4 fruit fly cellular contexts compared by ENCODE assay signal in the genomic region with DNA sequence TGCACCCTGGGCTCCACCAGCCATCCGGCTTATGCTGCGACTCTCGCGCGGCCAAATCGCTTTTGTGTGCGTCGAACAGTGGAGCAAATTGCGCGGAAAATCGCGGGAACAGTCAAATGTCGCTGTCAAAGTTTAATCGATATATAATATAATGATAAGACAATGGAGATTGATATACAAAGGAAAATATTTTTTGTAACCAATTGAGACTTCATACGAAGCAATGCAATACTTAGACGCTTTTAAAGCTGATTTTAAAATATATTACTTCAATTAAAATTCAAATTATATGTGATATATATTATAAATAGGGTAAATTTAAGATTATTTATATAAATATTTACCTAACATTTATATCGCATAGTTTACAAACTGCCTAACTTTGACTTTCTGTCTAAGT.
TF ChIP-seq lines count a peak whose summit lies in the region.

No protein-coding gene starts in this region.

- no peak for TF ChIP-seq CTCF in whole organism, embryonic (GFP tag; optimal IDR thresholded peaks at IDR 0.05; lab: Kevin White, UChicago)

TF ChIP-seq in whole organism, embryonic, 481 proteins besides CTCF, POLR2A, EP300 and RAD21:
- TF ChIP-seq twi (tag; optimal IDR thresholded peaks at IDR 0.05; lab: Kevin White, UChicago), result no peak
- TF ChIP-seq pzg (GFP tag; optimal IDR thresholded peaks at IDR 0.05; lab: Kevin White, UChicago), result no peak
- TF ChIP-seq Meics (GFP tag; optimal IDR thresholded peaks at IDR 0.05; lab: Kevin White, UChicago), result peak; percentile 7
- no peak for TF ChIP-seq CG3995 (GFP tag; optimal IDR thresholded peaks at IDR 0.05; lab: Kevin White, UChicago)
- peak; percentile 34 for TF ChIP-seq CG2678 (tag; optimal IDR thresholded peaks at IDR 0.05; lab: Kevin White, UChicago)
- TF ChIP-seq CG4424 (GFP tag; optimal IDR thresholded peaks at IDR 0.05; lab: Kevin White, UChicago), result no peak
- no peak for TF ChIP-seq CG13775 (GFP tag; optimal IDR thresholded peaks at IDR 0.05; lab: Kevin White, UChicago)
- peak; percentile 18 for TF ChIP-seq CG18599 (GFP tag; optimal IDR thresholded peaks at IDR 0.05; lab: Kevin White, UChicago)
- TF ChIP-seq CG32532 (GFP tag; IDR thresholded peaks at IDR 0.05; lab: Robert Waterston, UW), result 0 out of 2 replicates have a peak, but pooled peaks have one; percentile 1
- no peak for TF ChIP-seq Hr51 (GFP tag; optimal IDR thresholded peaks at IDR 0.05; lab: Kevin White, UChicago)
- peak; percentile 29 for TF ChIP-seq CG11504 (tag; optimal IDR thresholded peaks at IDR 0.05; lab: Kevin White, UChicago)
- peak; percentile 9 for TF ChIP-seq dmrt99B (tag; optimal IDR thresholded peaks at IDR 0.05; lab: Kevin White, UChicago)
- TF ChIP-seq CG7556 (GFP tag; optimal IDR thresholded peaks at IDR 0.05; lab: Kevin White, UChicago), result peak; percentile 52
- TF ChIP-seq ab (GFP tag; optimal IDR thresholded peaks at IDR 0.05; lab: Kevin White, UChicago), result no peak
- no peak for TF ChIP-seq gcm (GFP tag; optimal IDR thresholded peaks at IDR 0.05; lab: Kevin White, UChicago)

TF ChIP-seq in whole organism, prepupa, 60 proteins besides CTCF, POLR2A, EP300 and RAD21 (continues in another document):
- TF ChIP-seq fd59A (GFP tag; optimal IDR thresholded peaks at IDR 0.05; lab: Kevin White, UChicago) (no peak), Ets96B (tag; optimal IDR thresholded peaks at IDR 0.05; lab: Kevin White, UChicago) (peak; percentile 10), CG6808 (GFP tag; optimal IDR thresholded peaks at IDR 0.05; lab: Kevin White, UChicago) (peak; percentile 35), Sox102F (GFP tag; optimal IDR thresholded peaks at IDR 0.05; lab: Kevin White, UChicago) (no peak), CG31627 (GFP tag; optimal IDR thresholded peaks at IDR 0.05; lab: Kevin White, UChicago) (no peak), spab (GFP tag; optimal IDR thresholded peaks at IDR 0.05; lab: Kevin White, UChicago) (peak; percentile 1), esn (GFP tag; optimal IDR thresholded peaks at IDR 0.05; lab: Kevin White, UChicago) (no peak), CG11294 (GFP tag; IDR thresholded peaks at IDR 0.05; lab: Robert Waterston, UW) (no peak), CG34406 (GFP tag; optimal IDR thresholded peaks at IDR 0.05; lab: Kevin White, UChicago) (peak; percentile 15), CG8119 (GFP tag; IDR thresholded peaks at IDR 0.05; lab: Robert Waterston, UW) (no peak), Ets21C (GFP tag; optimal IDR thresholded peaks at IDR 0.05; lab: Kevin White, UChicago) (no peak), achi (GFP tag; optimal IDR thresholded peaks at IDR 0.05; lab: Kevin White, UChicago) (peak; percentile 11), salr (GFP tag; optimal IDR thresholded peaks at IDR 0.05; lab: Kevin White, UChicago) (no peak), acj6 (GFP tag; optimal IDR thresholded peaks at IDR 0.05; lab: Kevin White, UChicago) (peak; percentile 1), CG15336 (GFP tag; IDR thresholded peaks at IDR 0.05; lab: Robert Waterston, UW) (no peak), CG8319 (GFP tag; optimal IDR thresholded peaks at IDR 0.05; lab: Kevin White, UChicago) (no peak), dsx (GFP tag; optimal IDR thresholded peaks at IDR 0.05; lab: Kevin White, UChicago; ENCODE audit: poor library complexity, severe bottlenecking) (no peak), ss (GFP tag; optimal IDR thresholded peaks at IDR 0.05; lab: Kevin White, UChicago) (peak in 1 of 2 experiments; percentile 19), Met (GFP tag; optimal IDR thresholded peaks at IDR 0.05; lab: Kevin White, UChicago) (peak; percentile 1), fd85E (GFP tag; optimal IDR thresholded peaks at IDR 0.05; lab: Kevin White, UChicago) (no peak), net (GFP tag; optimal IDR thresholded peaks at IDR 0.05; lab: Kevin White, UChicago) (no peak), Eip78C (GFP tag; lab: Kevin White, UChicago) (peak; percentile 64), vri (GFP tag; optimal IDR thresholded peaks at IDR 0.05; lab: Kevin White, UChicago) (no peak), eg (GFP tag; IDR thresholded peaks at IDR 0.05; lab: Robert Waterston, UW) (no peak), Sox14 (GFP tag; optimal IDR thresholded peaks at IDR 0.05; lab: Kevin White, UChicago) (no peak)

TF ChIP-seq in whole organism, pupa, 21 proteins besides CTCF, POLR2A, EP300 and RAD21:
- TF ChIP-seq CG9948 (tag; optimal IDR thresholded peaks at IDR 0.05; lab: Kevin White, UChicago) (peak; percentile 35), rn (GFP tag; IDR thresholded peaks at IDR 0.05; lab: Robert Waterston, UW) (no peak), CG14655 (GFP tag; optimal IDR thresholded peaks at IDR 0.05; lab: Kevin White, UChicago) (peak; percentile 15), EcR (GFP tag; optimal IDR thresholded peaks at IDR 0.05; lab: Kevin White, UChicago) (no peak), gl (tag; optimal IDR thresholded peaks at IDR 0.05; lab: Kevin White, UChicago) (no peak), CG8301 (tag; optimal IDR thresholded peaks at IDR 0.05; lab: Kevin White, UChicago) (no peak), CG15710 (tag; optimal IDR thresholded peaks at IDR 0.05; lab: Kevin White, UChicago) (peak; percentile 1), Pif1B (GFP tag; optimal IDR thresholded peaks at IDR 0.05; lab: Kevin White, UChicago) (no peak), Snoo (tag; optimal IDR thresholded peaks at IDR 0.05; lab: Kevin White, UChicago) (no peak), Ets98B (GFP tag; IDR thresholded peaks at IDR 0.05; lab: Robert Waterston, UW) (no peak), CG17806 (tag; optimal IDR thresholded peaks at IDR 0.05; lab: Kevin White, UChicago) (no peak), CG8159 (tag; optimal IDR thresholded peaks at IDR 0.05; lab: Kevin White, UChicago) (peak; percentile 61), CG32121 (GFP tag; IDR thresholded peaks at IDR 0.05; lab: Robert Waterston, UW) (no peak)
TF ChIP-seq in whole organism, pupa: peak in this region for 4.

TF ChIP-seq in whole organism, wandering third instar larva, 38 proteins besides CTCF, POLR2A, EP300 and RAD21:
- TF ChIP-seq usp (GFP tag; optimal IDR thresholded peaks at IDR 0.05; lab: Kevin White, UChicago), result no peak
- TF ChIP-seq dmrt93B (GFP tag; optimal IDR thresholded peaks at IDR 0.05; lab: Kevin White, UChicago), result peak; percentile 9
- TF ChIP-seq psq (GFP tag; optimal IDR thresholded peaks at IDR 0.05; lab: Kevin White, UChicago), result peak; percentile 5
- TF ChIP-seq N (GFP tag; optimal IDR thresholded peaks at IDR 0.05; lab: Kevin White, UChicago), result no peak
- no peak for TF ChIP-seq jim (GFP tag; optimal IDR thresholded peaks at IDR 0.05; lab: Kevin White, UChicago)
- no peak for TF ChIP-seq Myc (optimal IDR thresholded peaks at IDR 0.05; lab: Kevin White, UChicago)
- TF ChIP-seq Vsx2 (GFP tag; optimal IDR thresholded peaks at IDR 0.05; lab: Kevin White, UChicago; ENCODE audit: partially characterized antibody), result no peak
- no peak for TF ChIP-seq CrebA (GFP tag; optimal IDR thresholded peaks at IDR 0.05; lab: Kevin White, UChicago; ENCODE audit: borderline replicate concordance)
- no peak for TF ChIP-seq Hr83 (GFP tag; optimal IDR thresholded peaks at IDR 0.05; lab: Kevin White, UChicago; ENCODE audit: poor library complexity, severe bottlenecking)
- peak in 1 of 2 experiments; percentile 8 for TF ChIP-seq foxo (GFP tag; optimal IDR thresholded peaks at IDR 0.05; lab: Kevin White, UChicago)
- TF ChIP-seq Hnf4 (GFP tag; optimal IDR thresholded peaks at IDR 0.05; lab: Kevin White, UChicago), result no peak
- no peak for TF ChIP-seq br (GFP tag; optimal IDR thresholded peaks at IDR 0.05; lab: Kevin White, UChicago)
